Worm (Caenorhabditis elegans): ENCODE results near the gene Y54F10AL.1.

Gene Y54F10AL.1

DNA sequence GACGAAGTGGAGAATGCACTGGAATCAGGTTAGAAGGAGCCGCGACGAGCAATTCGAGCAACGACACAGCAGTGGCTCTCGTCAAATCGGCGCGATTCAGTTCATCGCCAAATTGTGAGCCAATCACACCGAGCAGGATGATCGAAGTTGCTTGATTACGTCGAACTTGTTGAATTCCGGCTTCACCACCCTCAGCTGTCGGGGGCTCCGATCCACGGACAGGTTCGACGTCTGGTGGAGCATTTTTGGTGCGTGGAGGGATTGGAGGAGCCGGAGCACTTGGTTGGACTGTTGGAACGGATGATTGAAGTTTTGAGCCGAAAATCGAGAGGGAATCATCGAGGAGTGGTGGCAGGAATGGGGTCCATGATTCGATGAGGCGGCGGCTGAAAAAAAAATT is 28.0 kb downstream of the Y54F10AL.1 start:
- no peak for TF ChIP-seq flt-1 (GFP tag; IDR thresholded peaks at IDR 0.05)
- no peak for TF ChIP-seq med-1 (GFP tag; optimal IDR thresholded peaks at IDR 0.05; ENCODE audit: insufficient read depth)
- no peak for TF ChIP-seq ztf-23 (GFP tag; IDR thresholded peaks at IDR 0.05)
- no peak for TF ChIP-seq ztf-29 (GFP tag; IDR thresholded peaks at IDR 0.05)
- TF ChIP-seq T22C8.4 (GFP tag; IDR thresholded peaks at IDR 0.05): no peak
- TF ChIP-seq ref-1 (GFP tag; conservative IDR thresholded peaks at IDR 0.05): no peak
- TF ChIP-seq cog-1 (tag; optimal IDR thresholded peaks at IDR 0.05): no peak
- no peak for TF ChIP-seq klf-2 (GFP tag; conservative IDR thresholded peaks at IDR 0.05)
- no peak for TF ChIP-seq tab-1 (GFP tag; IDR thresholded peaks at IDR 0.05)

DNA sequence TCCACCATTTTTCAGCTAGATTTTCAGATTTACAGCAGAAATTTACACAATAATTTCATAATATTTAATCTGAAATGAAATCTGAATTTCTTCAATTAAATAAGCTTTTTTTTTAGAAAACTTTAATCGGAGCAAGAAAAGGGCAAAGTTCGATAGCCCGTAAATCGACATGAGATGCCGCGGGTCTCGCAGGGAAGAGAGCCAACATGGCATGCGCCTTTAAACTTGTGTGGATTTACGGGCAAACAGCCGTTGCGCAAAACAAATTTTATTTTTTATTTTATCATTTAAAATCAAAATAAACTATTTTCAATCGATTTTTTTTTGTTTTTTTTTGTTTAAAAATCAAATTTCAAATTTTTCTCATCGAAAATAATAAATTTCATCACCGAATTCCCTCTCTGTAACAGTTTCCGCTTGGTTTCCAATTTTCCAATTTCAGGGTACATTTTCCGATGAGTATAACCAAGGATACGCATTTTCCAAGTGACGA is 41.2 kb downstream of the Y54F10AL.1 start, which contains the start of the genes Y54F10AM.15, rbc-2 and ndua-8:
Gene Y54F10AM.15, minus strand, starts transcription at position 59 of the 493 bp plus-strand sequence.
Gene rbc-2, minus strand, starts transcription at position 69 of the 493 bp plus-strand sequence.
Gene ndua-8, plus strand, starts transcription at position 443 of the 493 bp plus-strand sequence.
- TF ChIP-seq tab-1 (GFP tag; IDR thresholded peaks at IDR 0.05): no peak
- no peak for TF ChIP-seq klf-2 (GFP tag; conservative IDR thresholded peaks at IDR 0.05)
- TF ChIP-seq flt-1 (GFP tag; IDR thresholded peaks at IDR 0.05): no peak
- TF ChIP-seq T22C8.4 (GFP tag; IDR thresholded peaks at IDR 0.05): 0 out of 2 replicates have a peak, but pooled peaks have one; percentile 10
- TF ChIP-seq med-1 (GFP tag; optimal IDR thresholded peaks at IDR 0.05; ENCODE audit: insufficient read depth): no peak
- TF ChIP-seq cog-1 (tag; optimal IDR thresholded peaks at IDR 0.05): peak; percentile 19
- no peak for TF ChIP-seq ztf-29 (GFP tag; IDR thresholded peaks at IDR 0.05)
- TF ChIP-seq ztf-23 (GFP tag; IDR thresholded peaks at IDR 0.05): no peak
- no peak for TF ChIP-seq ref-1 (GFP tag; conservative IDR thresholded peaks at IDR 0.05)

DNA sequence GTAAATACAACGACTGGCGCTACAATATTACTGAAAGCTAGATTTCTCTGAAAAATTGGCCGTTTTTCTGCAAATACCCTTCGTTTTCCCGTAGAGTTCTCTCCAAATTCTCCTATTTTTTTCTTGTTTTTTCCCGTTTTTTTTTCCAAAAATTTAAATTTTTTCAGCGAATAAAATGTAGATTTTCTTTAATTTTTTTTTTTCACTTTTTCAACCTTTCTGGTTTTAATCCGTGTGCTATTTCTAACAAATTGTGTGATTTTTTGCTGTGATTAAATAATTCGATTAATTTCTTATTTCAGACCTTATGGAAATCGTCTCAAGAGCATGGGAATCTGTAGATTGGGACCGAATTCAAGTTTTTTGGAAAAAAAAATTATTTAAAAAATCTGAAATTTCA is 42.8 kb downstream of the Y54F10AL.1 start, which contains the start of gene cone-1:
Gene cone-1, plus strand, starts transcription at position 301 of the 400 bp plus-strand sequence.
- TF ChIP-seq ztf-23 (GFP tag; IDR thresholded peaks at IDR 0.05) (no peak), cog-1 (tag; optimal IDR thresholded peaks at IDR 0.05) (no peak), ref-1 (GFP tag; conservative IDR thresholded peaks at IDR 0.05) (no peak), med-1 (GFP tag; optimal IDR thresholded peaks at IDR 0.05; ENCODE audit: insufficient read depth) (no peak), klf-2 (GFP tag; conservative IDR thresholded peaks at IDR 0.05) (no peak), flt-1 (GFP tag; IDR thresholded peaks at IDR 0.05) (no peak), ztf-29 (GFP tag; IDR thresholded peaks at IDR 0.05) (no peak), tab-1 (GFP tag; IDR thresholded peaks at IDR 0.05) (no peak), T22C8.4 (GFP tag; IDR thresholded peaks at IDR 0.05) (no peak)

- peak; percentile 20 for TF ChIP-seq cog-1 (tag; optimal IDR thresholded peaks at IDR 0.05)
- TF ChIP-seq ztf-23 (GFP tag; IDR thresholded peaks at IDR 0.05): no peak
- TF ChIP-seq ref-1 (GFP tag; conservative IDR thresholded peaks at IDR 0.05): no peak
Measured at ce11 chrIII:2532716-2533115, 45.2 kb downstream of the Y54F10AL.1 start.

DNA sequence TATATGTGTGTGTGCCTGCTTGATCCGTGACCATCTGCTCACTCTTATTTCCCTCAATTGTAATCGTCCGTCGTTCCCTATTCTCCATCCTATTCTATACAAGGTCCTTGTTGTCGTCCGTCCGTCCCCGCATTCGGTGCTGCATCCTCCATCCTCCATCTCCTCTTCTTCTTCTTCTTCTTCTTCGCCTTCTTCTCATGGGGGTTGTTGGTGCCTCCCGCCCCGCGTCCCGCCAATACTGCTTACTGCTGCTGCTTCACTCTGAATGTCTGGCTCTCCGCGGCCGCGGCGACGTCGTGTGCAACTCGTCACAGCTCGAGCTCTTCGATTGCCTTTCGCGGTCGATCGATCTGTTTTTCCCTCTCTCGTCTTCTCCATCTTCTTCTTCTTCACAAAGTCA is 47.6 kb downstream of the Y54F10AL.1 start:
- TF ChIP-seq med-1 (GFP tag; optimal IDR thresholded peaks at IDR 0.05; ENCODE audit: insufficient read depth) (no peak), flt-1 (GFP tag; IDR thresholded peaks at IDR 0.05) (peak; percentile 67; the same call in 1 of the 2 replicates), klf-2 (GFP tag; conservative IDR thresholded peaks at IDR 0.05) (no peak), cog-1 (tag; optimal IDR thresholded peaks at IDR 0.05) (no peak), ztf-23 (GFP tag; IDR thresholded peaks at IDR 0.05) (0 out of 2 replicates have a peak, but pooled peaks have one; percentile 49), ztf-29 (GFP tag; IDR thresholded peaks at IDR 0.05) (no peak), tab-1 (GFP tag; IDR thresholded peaks at IDR 0.05) (no peak), ref-1 (GFP tag; conservative IDR thresholded peaks at IDR 0.05) (no peak), T22C8.4 (GFP tag; IDR thresholded peaks at IDR 0.05) (0 out of 2 replicates have a peak, but pooled peaks have one; percentile 24)

DNA sequence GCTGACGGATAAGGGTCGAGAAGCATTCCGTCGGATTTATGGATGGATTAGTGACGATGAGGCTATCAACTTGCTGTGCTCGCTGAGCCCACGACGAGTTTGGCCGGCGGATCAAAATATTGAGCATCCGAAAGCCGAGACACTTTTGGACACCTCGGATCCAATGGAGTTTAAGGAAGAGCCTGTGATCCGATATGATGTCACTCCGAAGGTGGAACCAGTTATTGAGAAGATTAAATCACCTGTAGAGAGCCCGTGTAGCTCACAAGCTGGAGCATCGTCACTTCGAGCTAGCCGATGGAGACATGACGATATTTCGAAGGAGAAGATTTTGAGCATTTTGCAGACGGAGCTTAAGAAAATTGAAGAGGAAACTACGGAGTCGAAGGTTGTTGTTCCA is 53.0 kb downstream of the Y54F10AL.1 start:
- TF ChIP-seq ztf-23 (GFP tag; IDR thresholded peaks at IDR 0.05): no peak
- no peak for TF ChIP-seq med-1 (GFP tag; optimal IDR thresholded peaks at IDR 0.05; ENCODE audit: insufficient read depth)
- no peak for TF ChIP-seq tab-1 (GFP tag; IDR thresholded peaks at IDR 0.05)
- no peak for TF ChIP-seq flt-1 (GFP tag; IDR thresholded peaks at IDR 0.05)
- no peak for TF ChIP-seq T22C8.4 (GFP tag; IDR thresholded peaks at IDR 0.05)
- TF ChIP-seq klf-2 (GFP tag; conservative IDR thresholded peaks at IDR 0.05): no peak
- no peak for TF ChIP-seq cog-1 (tag; optimal IDR thresholded peaks at IDR 0.05)

Data from whole organism, midembryonic.